Worm (Caenorhabditis elegans): ENCODE results near the gene ttr-21.

ce11 chrV:13858906-13859305 is 4.7 kb upstream of the ttr-21 start, which contains the start of gene srx-135:
- TF ChIP-seq nfya-1 (tag; optimal IDR thresholded peaks at IDR 0.05; ENCODE audit: borderline replicate concordance, insufficient read depth) (no peak), gei-17 (GFP tag; optimal IDR thresholded peaks at IDR 0.05) (no peak), ztf-26 (tag; optimal IDR thresholded peaks at IDR 0.05) (no peak), Y53F4B.3 (GFP tag; IDR thresholded peaks at IDR 0.05) (no peak), lsl-1 (GFP tag; optimal IDR thresholded peaks at IDR 0.05) (no peak), efl-1 (GFP tag; optimal IDR thresholded peaks at IDR 0.05) (no peak), ztf-25 (GFP tag; IDR thresholded peaks at IDR 0.05) (no peak), B0261.1 (tag; optimal IDR thresholded peaks at IDR 0.05) (no peak), cebp-1 (GFP tag; IDR thresholded peaks at IDR 0.05) (no peak), cebp-1 (tag; optimal IDR thresholded peaks at IDR 0.05) (no peak), tlf-1 (GFP tag; optimal IDR thresholded peaks at IDR 0.05) (no peak), ceh-100 (GFP tag; IDR thresholded peaks at IDR 0.05) (no peak)

Measured in whole organism, young adult.